Fruit fly (Drosophila melanogaster) Kc167 (cell line): ENCODE data around the gene CG5611.

Experiments
- h ChIP-seq: fragments of >200 bp; optimal IDR thresholded peaks from 3 replicates; lab custom pipeline; 2018; ENCODE audit warnings: missing external identifiers
- psq ChIP-seq: fragments of >200 bp; optimal IDR thresholded peaks from 2 replicates; lab custom pipeline; 2017; ENCODE audit warnings: missing external identifiers

- TF ChIP-seq h (no peak), psq (lab: Kevin White, UChicago) (no peak)
These were observed 43.8 kb upstream of the CG5611 start for dm6 chr3R:27679667-27680066.
